Worm (Caenorhabditis elegans) whole organism, young adult: ENCODE measurements around the gene zip-3.
"Not testable (repeated sequence)": the region's sequence is repeated elsewhere in the genome, so short reads cannot be mapped to it uniquely, and the experiment has no call there.

Experiments used
- B0035.1 ChIP-seq: sonication (generic microtip); optimal IDR thresholded peaks from 2 replicates; lab custom pipeline; 2016; ENCODE audit warnings: missing genetic modification characterization, mild to moderate bottlenecking, missing compliant biosample characterization, missing genotype, missing genetic modification reagents
- F55B11.4 ChIP-seq: sonication (generic microtip); optimal IDR thresholded peaks from 2 replicates; lab custom pipeline; 2016; ENCODE audit warnings: missing compliant biosample characterization, missing genetic modification characterization, borderline replicate concordance; ENCODE audit not compliant: insufficient read depth
- F57A8.1 ChIP-seq: fragments of 200-800 bp; sonication (Bioruptor generic); optimal IDR thresholded peaks from 2 replicates; lab custom pipeline; 2018; ENCODE audit warnings: mild to moderate bottlenecking, missing genetic modification characterization, moderate library complexity, missing compliant biosample characterization
- K11D2.4 ChIP-seq: fragments of 200-800 bp; sonication (Bioruptor generic); IDR thresholded peaks from 2 replicates; pipeline ENCODE4 v1.3.6; 2022; ENCODE audit warnings: missing genetic modification reagents, missing genetic modification characterization, missing compliant biosample characterization
- Y53F4B.3 ChIP-seq: fragments of 200-800 bp; sonication (Bioruptor generic); IDR thresholded peaks from 2 replicates; pipeline ENCODE4 v1.3.6; 2022; ENCODE audit warnings: missing genetic modification reagents, missing genetic modification characterization, missing compliant biosample characterization
- Y53G8AR.9 ChIP-seq: fragments of 200-800 bp; sonication (Bioruptor generic); conservative IDR thresholded peaks from 2 replicates; pipeline ENCODE4 v1.3.6; 2022; ENCODE audit warnings: missing genetic modification reagents, missing genetic modification characterization, missing compliant biosample characterization
- Y56A3A.18 ChIP-seq: fragments of 200-800 bp; sonication (Bioruptor generic); IDR thresholded peaks from 2 replicates; pipeline ENCODE4 v1.3.6; 2022; ENCODE audit warnings: missing genetic modification reagents, missing genetic modification characterization, missing compliant biosample characterization
- Y95B8A.8 ChIP-seq: fragments of 200-800 bp; sonication (Bioruptor generic); IDR thresholded peaks from 2 replicates; pipeline ENCODE4 v1.3.6; 2022; ENCODE audit warnings: missing genetic modification reagents, missing genetic modification characterization, missing compliant biosample characterization
- ama-1 ChIP-seq, 3 experiments: fragments of 150-350 bp in 1 of 3; sonication (generic microtip) in 2 of 3; optimal IDR thresholded peaks; 2 replicates each; lab custom pipeline; 2014 to 2018; ENCODE audit warnings: missing biosample characterization in 2 of 3, missing genetic modification characterization in 2 of 3, missing genetic modification reagents in 2 of 3
- attf-6 ChIP-seq: fragments of 200-800 bp; sonication (Bioruptor generic); IDR thresholded peaks from 2 replicates; pipeline ENCODE4 v1.3.6; 2022; ENCODE audit warnings: missing genetic modification reagents, missing genetic modification characterization, missing compliant biosample characterization
- bed-1 ChIP-seq: fragments of 200-800 bp; sonication (Bioruptor generic); IDR thresholded peaks from 2 replicates; pipeline ENCODE4 v1.3.6; 2022; ENCODE audit warnings: missing genetic modification reagents, missing genetic modification characterization, missing compliant biosample characterization
- ceh-40 ChIP-seq: fragments of 200-800 bp; sonication (Bioruptor generic); IDR thresholded peaks from 2 replicates; pipeline ENCODE4 v1.3.6; 2022; ENCODE audit warnings: missing genetic modification characterization, missing compliant biosample characterization
- dox-1 ChIP-seq: fragments of 200-800 bp; sonication (Bioruptor generic); IDR thresholded peaks from 2 replicates; pipeline ENCODE4 v1.3.6; 2022; ENCODE audit warnings: missing genetic modification reagents, missing genetic modification characterization, missing compliant biosample characterization
- dpff-1 ChIP-seq: sonication (generic microtip); optimal IDR thresholded peaks from 2 replicates; lab custom pipeline; 2017; ENCODE audit warnings: mild to moderate bottlenecking, missing genetic modification characterization, missing compliant biosample characterization
- let-526 ChIP-seq: fragments of 200-800 bp; sonication (Bioruptor generic); IDR thresholded peaks from 2 replicates; pipeline ENCODE4 v1.3.6; 2022; ENCODE audit warnings: missing genetic modification reagents, missing genetic modification characterization, missing compliant biosample characterization
- lin-26 ChIP-seq: fragments of 200-800 bp; sonication (Bioruptor generic); IDR thresholded peaks from 2 replicates; pipeline ENCODE4 v1.3.6; 2022; ENCODE audit warnings: missing genetic modification reagents, missing genetic modification characterization, missing compliant biosample characterization
- lir-1 ChIP-seq: fragments of 200-800 bp; sonication (Bioruptor generic); conservative IDR thresholded peaks from 2 replicates; pipeline ENCODE4 v1.3.6; 2022; ENCODE audit warnings: missing genetic modification reagents, missing genetic modification characterization, missing compliant biosample characterization
- lsy-27 ChIP-seq: sonication (generic microtip); optimal IDR thresholded peaks from 2 replicates; lab custom pipeline; 2017; ENCODE audit warnings: missing genetic modification characterization, mild to moderate bottlenecking, missing compliant biosample characterization, antibody characterized with exemption, missing genotype, borderline replicate concordance; ENCODE audit not compliant: insufficient read depth
- madf-10 ChIP-seq: sonication (generic microtip); optimal IDR thresholded peaks from 2 replicates; lab custom pipeline; 2016; ENCODE audit warnings: mild to moderate bottlenecking, missing genetic modification characterization, missing compliant biosample characterization
- madf-6 ChIP-seq: fragments of 200-800 bp; sonication (Bioruptor generic); IDR thresholded peaks from 2 replicates; pipeline ENCODE4 v1.3.6; 2022; ENCODE audit warnings: missing genetic modification reagents, missing genetic modification characterization, missing compliant biosample characterization
- mcd-1 ChIP-seq: fragments of 200-800 bp; sonication (Bioruptor generic); IDR thresholded peaks from 2 replicates; pipeline ENCODE4 v1.3.6; 2022; ENCODE audit warnings: missing genetic modification reagents, missing genetic modification characterization, missing compliant biosample characterization
- nhr-80 ChIP-seq: sonication (generic microtip); optimal IDR thresholded peaks from 2 replicates; lab custom pipeline; 2016; ENCODE audit warnings: missing genetic modification characterization, missing compliant biosample characterization
- nhr-90 ChIP-seq: sonication (generic microtip); optimal IDR thresholded peaks from 2 replicates; lab custom pipeline; 2016; ENCODE audit warnings: missing genotype, mild to moderate bottlenecking, missing genetic modification characterization, missing compliant biosample characterization
- pbrm-1 ChIP-seq: fragments of 200-800 bp; sonication (Bioruptor generic); IDR thresholded peaks from 2 replicates; pipeline ENCODE4 v1.3.6; 2022; ENCODE audit warnings: missing genetic modification reagents, missing genetic modification characterization, missing compliant biosample characterization
- rec-8 ChIP-seq, 2 experiments: sonication (generic microtip); optimal IDR thresholded peaks; 2 replicates each; lab custom pipeline; 2016; ENCODE audit warnings: mild to moderate bottlenecking in 2 of 2, missing genetic modification characterization in 2 of 2, missing genetic modification reagents in 2 of 2, missing genotype in 2 of 2, missing biosample characterization in 1 of 2, missing compliant biosample characterization in 1 of 2, moderate library complexity in 1 of 2
- snpc-1.1 ChIP-seq: sonication (generic microtip); optimal IDR thresholded peaks from 2 replicates; lab custom pipeline; 2017; ENCODE audit warnings: missing genetic modification characterization, mild to moderate bottlenecking, missing compliant biosample characterization, antibody characterized with exemption, moderate library complexity, missing genotype, missing genetic modification reagents; ENCODE audit not compliant: insufficient read depth
- snpc-4 ChIP-seq, 5 experiments: fragments of 150-350 bp in 1 of 5; sonication (generic microtip) in 4 of 5; optimal IDR thresholded peaks; 2 replicates each; lab custom pipeline; 2014 to 2018; ENCODE audit warnings: missing genetic modification characterization in 5 of 5, missing biosample characterization in 3 of 5, antibody characterized with exemption in 2 of 5, mild to moderate bottlenecking in 2 of 5, missing compliant biosample characterization in 2 of 5, missing genotype in 2 of 5, moderate library complexity in 2 of 5, missing genetic modification reagents in 1 of 5
- sptf-2 ChIP-seq: fragments of 200-800 bp; sonication (Bioruptor generic); optimal IDR thresholded peaks from 2 replicates; lab custom pipeline; 2018; ENCODE audit warnings: mild to moderate bottlenecking, missing genetic modification characterization, missing compliant biosample characterization
- tlf-1 ChIP-seq: fragments of 200-800 bp; sonication (Bioruptor generic); optimal IDR thresholded peaks from 2 replicates; lab custom pipeline; 2018; ENCODE audit warnings: mild to moderate bottlenecking, missing genetic modification characterization, missing compliant biosample characterization
- unc-62 ChIP-seq: fragments of 150-350 bp; optimal IDR thresholded peaks from 2 replicates; lab custom pipeline; 2014; ENCODE audit warnings: missing biosample characterization, missing genetic modification reagents, missing genetic modification characterization
- zfh-2 ChIP-seq: fragments of 200-800 bp; sonication (Bioruptor generic); conservative IDR thresholded peaks from 2 replicates; pipeline ENCODE4 v1.3.6; 2022; ENCODE audit warnings: missing genetic modification reagents, missing genetic modification characterization, missing compliant biosample characterization
- ztf-25 ChIP-seq: fragments of 200-800 bp; sonication (Bioruptor generic); IDR thresholded peaks from 2 replicates; pipeline ENCODE4 v1.3.6; 2022; ENCODE audit warnings: missing genetic modification reagents, missing genetic modification characterization, missing compliant biosample characterization
- ztf-26 ChIP-seq: sonication (generic microtip); optimal IDR thresholded peaks from 2 replicates; lab custom pipeline; 2017; ENCODE audit warnings: missing genetic modification characterization, missing compliant biosample characterization

Gene zip-3

ce11 chrII:14000044-14000443 is 42.8 kb upstream of the zip-3 start, which contains the start of gene F01D5.3:
Gene F01D5.3, minus strand, starts transcription at chrII:14000144.
- not testable (repeated sequence) for TF ChIP-seq mcd-1; sptf-2 (GFP tag; lab: Kevin White, UChicago); F55B11.4

ce11 chrII:13998964-13999363 is 41.7 kb upstream of the zip-3 start, which contains the start of gene F01D5.2:
Gene F01D5.2, minus strand, starts transcription at chrII:13999064.
- TF ChIP-seq madf-10 (tag; lab: Kevin White, UChicago), result no peak

- TF ChIP-seq ztf-26 (tag; lab: Kevin White, UChicago), result no peak
- TF ChIP-seq B0035.1 (tag; lab: Kevin White, UChicago), result no peak
- no peak for TF ChIP-seq tlf-1
- no peak for TF ChIP-seq snpc-4 (GFP tag; optimal IDR thresholded peaks at IDR 0.05; lab: Kevin White, UChicago)
- peak in 2 of 4 experiments; percentile 48 to 76 for TF ChIP-seq snpc-4 (tag; optimal IDR thresholded peaks at IDR 0.05; lab: Kevin White, UChicago)
- TF ChIP-seq dpff-1, result no peak
- no peak for TF ChIP-seq zfh-2
- TF ChIP-seq nhr-80, result peak; percentile 20
- no peak for TF ChIP-seq Y56A3A.18 (GFP tag; lab: Robert Waterston, UW)
- TF ChIP-seq madf-6 (GFP tag; lab: Robert Waterston, UW), result no peak
- no peak for TF ChIP-seq ztf-25
- no peak for TF ChIP-seq attf-6 (GFP tag; lab: Robert Waterston, UW)
- no peak for TF ChIP-seq bed-1 (GFP tag; lab: Robert Waterston, UW)
- no peak for TF ChIP-seq let-526 (GFP tag; lab: Robert Waterston, UW)
- TF ChIP-seq pbrm-1 (GFP tag; lab: Robert Waterston, UW), result no peak
- no peak for TF ChIP-seq K11D2.4 (GFP tag; lab: Robert Waterston, UW)
- TF ChIP-seq lin-26, result no peak
These were observed 40.7 kb upstream of the zip-3 start for ce11 chrII:13997989-13998388.

- TF ChIP-seq zfh-2 (no peak), dpff-1 (no peak), F57A8.1 (GFP tag; lab: Kevin White, UChicago) (no peak), snpc-1.1 (tag; lab: Kevin White, UChicago) (no peak), ceh-40 (GFP tag; lab: Robert Waterston, UW) (no peak), Y95B8A.8 (GFP tag; lab: Robert Waterston, UW) (no peak), Y53F4B.3 (GFP tag; lab: Robert Waterston, UW) (no peak), nhr-90 (tag; lab: Kevin White, UChicago) (no peak), pbrm-1 (GFP tag; lab: Robert Waterston, UW) (no peak), dox-1 (GFP tag; lab: Robert Waterston, UW) (no peak), lir-1 (GFP tag; lab: Robert Waterston, UW) (no peak), unc-62 (GFP tag; lab: Kevin White, UChicago) (no peak), Y53G8AR.9 (GFP tag; lab: Robert Waterston, UW) (no peak), lsy-27 (tag; lab: Kevin White, UChicago) (no peak), ama-1 (optimal IDR thresholded peaks at IDR 0.05; lab: Kevin White, UChicago) (no peak), ama-1 (GFP tag; optimal IDR thresholded peaks at IDR 0.05; lab: Kevin White, UChicago) (no peak), rec-8 (tag; optimal IDR thresholded peaks at IDR 0.05; lab: Kevin White, UChicago) (no peak)
These were observed 40.2 kb upstream of the zip-3 start, which contains the start of gene F01D5.1 for ce11 chrII:13997477-13997876. Gene F01D5.1, minus strand, starts transcription at chrII:13997581.
